Fruit fly (Drosophila melanogaster) whole organism, embryonic: ENCODE measurements around the gene CG7551.

Source experiments
- Abd-B ChIP-seq: fragments of 200-800 bp; sonication (Bioruptor generic); optimal IDR thresholded peaks from 2 replicates; lab custom pipeline; 2018; ENCODE audit warnings: missing biosample characterization, mild to moderate bottlenecking, missing genetic modification characterization, moderate library complexity
- Ada2b ChIP-seq: fragments of 200-800 bp; sonication (Bioruptor generic); IDR thresholded peaks from 2 replicates; pipeline ENCODE4 v1.3.6; 2022; ENCODE audit warnings: missing biosample characterization, missing genetic modification characterization
- CG10209 ChIP-seq: fragments of 200-800 bp; sonication (Bioruptor generic); optimal IDR thresholded peaks from 3 replicates; lab custom pipeline; 2017; ENCODE audit warnings: missing biosample characterization, mild to moderate bottlenecking, missing genetic modification characterization, missing genetic modification reagents
- CG10979 ChIP-seq: fragments of 200-800 bp; sonication (Bioruptor generic); optimal IDR thresholded peaks from 2 replicates; lab custom pipeline; 2018; ENCODE audit warnings: missing biosample characterization, mild to moderate bottlenecking, missing genetic modification characterization, moderate library complexity
- CG11398 ChIP-seq: fragments of 200-800 bp; sonication (Bioruptor generic); optimal IDR thresholded peaks from 2 replicates; lab custom pipeline; 2016; ENCODE audit warnings: missing biosample characterization, missing genetic modification characterization
- CG12155 ChIP-seq: fragments of 200-800 bp; sonication (Bioruptor generic); optimal IDR thresholded peaks from 3 replicates; lab custom pipeline; 2016; ENCODE audit warnings: missing biosample characterization, missing genetic modification characterization
- CG12744 ChIP-seq: fragments of 200-800 bp; sonication (Bioruptor generic); optimal IDR thresholded peaks from 2 replicates; lab custom pipeline; 2016; ENCODE audit warnings: missing biosample characterization, missing genetic modification characterization
- CG14050 ChIP-seq: fragments of 200-800 bp; sonication (Bioruptor generic); IDR thresholded peaks from 3 replicates; pipeline ENCODE4 v1.3.6; 2022; ENCODE audit warnings: missing biosample characterization, missing genetic modification characterization
- CG14441 ChIP-seq: fragments of 200-800 bp; sonication (Bioruptor generic); IDR thresholded peaks from 2 replicates; pipeline ENCODE4 v1.3.6; 2022; ENCODE audit warnings: missing biosample characterization, missing genetic modification characterization
- CG15011 ChIP-seq: fragments of 200-800 bp; sonication (Bioruptor generic); optimal IDR thresholded peaks from 3 replicates; lab custom pipeline; 2018; ENCODE audit warnings: missing biosample characterization, mild to moderate bottlenecking, missing genetic modification characterization
- CG15479 ChIP-seq: fragments of 200-800 bp; sonication (Bioruptor generic); optimal IDR thresholded peaks from 3 replicates; lab custom pipeline; 2019; ENCODE audit warnings: missing biosample characterization, mild to moderate bottlenecking, missing genetic modification characterization, moderate library complexity
- CG17829 ChIP-seq: fragments of 200-800 bp; optimal IDR thresholded peaks from 2 replicates; lab custom pipeline; 2019; ENCODE audit warnings: missing biosample characterization, mild to moderate bottlenecking, missing genetic modification characterization, moderate library complexity
- CG18262 ChIP-seq: fragments of 200-800 bp; optimal IDR thresholded peaks from 3 replicates; lab custom pipeline; 2019; ENCODE audit warnings: missing biosample characterization, mild to moderate bottlenecking, missing genetic modification characterization, moderate library complexity
- CG2678 ChIP-seq: fragments of 200-800 bp; sonication (Bioruptor generic); optimal IDR thresholded peaks from 3 replicates; lab custom pipeline; 2019; ENCODE audit warnings: missing biosample characterization, mild to moderate bottlenecking, missing genetic modification characterization, moderate library complexity
- CG2712 ChIP-seq: fragments of 200-800 bp; optimal IDR thresholded peaks from 3 replicates; lab custom pipeline; 2019; ENCODE audit warnings: missing biosample characterization, mild to moderate bottlenecking, missing genetic modification characterization, moderate library complexity
- CG31365 ChIP-seq: fragments of 200-800 bp; sonication (Bioruptor generic); optimal IDR thresholded peaks from 2 replicates; lab custom pipeline; 2018; ENCODE audit warnings: missing biosample characterization, mild to moderate bottlenecking, missing genetic modification characterization
- CG31441 ChIP-seq: fragments of 200-800 bp; sonication (Bioruptor generic); IDR thresholded peaks from 2 replicates; pipeline ENCODE4 v1.3.6; 2022; ENCODE audit warnings: missing biosample characterization, missing genetic modification characterization
- CG4617 ChIP-seq: fragments of 200-800 bp; sonication (Bioruptor generic); optimal IDR thresholded peaks from 3 replicates; lab custom pipeline; 2016; ENCODE audit warnings: missing biosample characterization, missing genetic modification characterization, borderline replicate concordance
- CG6272 ChIP-seq: fragments of 200-800 bp; sonication (Bioruptor generic); IDR thresholded peaks from 2 replicates; pipeline ENCODE4 v1.3.6; 2022; ENCODE audit warnings: missing biosample characterization, missing genetic modification characterization
- CG7271 ChIP-seq: fragments of 200-800 bp; sonication (Bioruptor generic); optimal IDR thresholded peaks from 2 replicates; lab custom pipeline; 2018; ENCODE audit warnings: missing biosample characterization, mild to moderate bottlenecking, missing genetic modification characterization, moderate library complexity
- CG7928 ChIP-seq: fragments of 200-800 bp; sonication (Bioruptor generic); optimal IDR thresholded peaks from 2 replicates; lab custom pipeline; 2017; ENCODE audit warnings: missing biosample characterization, mild to moderate bottlenecking, missing genetic modification characterization
- CG8281 ChIP-seq: fragments of 200-800 bp; sonication (Bioruptor generic); optimal IDR thresholded peaks from 2 replicates; lab custom pipeline; 2018; ENCODE audit warnings: missing biosample characterization, mild to moderate bottlenecking, missing genetic modification characterization, moderate library complexity
- Dbx ChIP-seq: fragments of 200-800 bp; sonication (Bioruptor generic); IDR thresholded peaks from 3 replicates; pipeline ENCODE4 v1.3.6; 2022; ENCODE audit warnings: missing biosample characterization, missing genetic modification characterization
- Jarid2 ChIP-seq: fragments of 200-800 bp; sonication (Bioruptor generic); optimal IDR thresholded peaks from 3 replicates; lab custom pipeline; 2017; ENCODE audit warnings: mild to moderate bottlenecking, missing biosample characterization, missing genetic modification reagents, missing genetic modification characterization
- Mes4 ChIP-seq: fragments of 200-800 bp; sonication (Bioruptor generic); optimal IDR thresholded peaks from 2 replicates; lab custom pipeline; 2016; ENCODE audit warnings: missing biosample characterization, missing genetic modification characterization
- Ssrp ChIP-seq: fragments of 200-800 bp; sonication (Bioruptor generic); optimal IDR thresholded peaks from 2 replicates; lab custom pipeline; 2018; ENCODE audit warnings: missing biosample characterization, mild to moderate bottlenecking, missing genetic modification characterization, moderate library complexity
- Trl ChIP-seq, 3 experiments: fragments of >200 bp in 2 of 3; fragments of 200-800 bp in 1 of 3; sonication (Bioruptor generic) in 1 of 3; optimal IDR thresholded peaks; 2 replicates in 1 of 3; 3 replicates in 2 of 3; lab custom pipeline; 2016 to 2017; ENCODE audit warnings: missing biosample characterization in 1 of 3, missing genetic modification characterization in 1 of 3
- Xbp1 ChIP-seq: fragments of 200-800 bp; sonication (Bioruptor generic); optimal IDR thresholded peaks from 3 replicates; lab custom pipeline; 2016; ENCODE audit warnings: missing biosample characterization, mild to moderate bottlenecking, missing genetic modification characterization
- ap ChIP-seq: fragments of 200-800 bp; sonication (Bioruptor generic); IDR thresholded peaks from 2 replicates; pipeline ENCODE4 v1.3.6; 2022; ENCODE audit warnings: missing biosample characterization, missing genetic modification characterization
- bsh ChIP-seq, 2 experiments: fragments of 200-800 bp; sonication (Bioruptor generic); optimal IDR thresholded peaks; 2 replicates each; lab custom pipeline; 2017 to 2018; ENCODE audit warnings: mild to moderate bottlenecking in 2 of 2, missing biosample characterization in 2 of 2, missing genetic modification characterization in 2 of 2, moderate library complexity in 1 of 2
- cg ChIP-seq: fragments of 200-800 bp; sonication (Bioruptor generic); optimal IDR thresholded peaks from 3 replicates; lab custom pipeline; 2019; ENCODE audit warnings: missing biosample characterization, mild to moderate bottlenecking, missing genetic modification characterization, moderate library complexity
- crp ChIP-seq, 2 experiments: fragments of 200-800 bp; sonication (Bioruptor generic); optimal IDR thresholded peaks; 2 replicates in 1 of 2; 3 replicates in 1 of 2; lab custom pipeline; 2017; ENCODE audit warnings: missing biosample characterization in 2 of 2, missing genetic modification characterization in 2 of 2, mild to moderate bottlenecking in 1 of 2, moderate library complexity in 1 of 2
- dmrt11E ChIP-seq: fragments of 200-800 bp; sonication (Bioruptor generic); optimal IDR thresholded peaks from 3 replicates; lab custom pipeline; 2018; ENCODE audit warnings: missing biosample characterization, mild to moderate bottlenecking, missing genetic modification characterization, moderate library complexity
- dmrt99B ChIP-seq: fragments of 200-800 bp; sonication (Bioruptor generic); optimal IDR thresholded peaks from 2 replicates; lab custom pipeline; 2018; ENCODE audit warnings: missing biosample characterization, mild to moderate bottlenecking, missing genetic modification characterization, moderate library complexity
- esg ChIP-seq: fragments of 200-800 bp; sonication (Bioruptor generic); conservative IDR thresholded peaks from 2 replicates; pipeline ENCODE4 v1.3.6; 2022; ENCODE audit warnings: missing biosample characterization, missing genetic modification characterization
- eve ChIP-seq, 2 experiments: fragments of >200 bp; optimal IDR thresholded peaks; 2 replicates each; lab custom pipeline; 2017; ENCODE audit warnings: missing biosample characterization in 2 of 2, missing genetic modification characterization in 2 of 2
- fd102C ChIP-seq: fragments of 200-800 bp; sonication (Bioruptor generic); optimal IDR thresholded peaks from 2 replicates; lab custom pipeline; 2018; ENCODE audit warnings: missing biosample characterization, mild to moderate bottlenecking, missing genetic modification characterization, moderate library complexity
- hb ChIP-seq: fragments of 200-800 bp; sonication (Bioruptor generic); IDR thresholded peaks from 3 replicates; pipeline ENCODE4 v1.3.6; 2022; ENCODE audit warnings: missing biosample characterization, missing genetic modification characterization; ENCODE audit not compliant: partially characterized antibody
- lbe ChIP-seq: fragments of 200-800 bp; sonication (Bioruptor generic); optimal IDR thresholded peaks from 2 replicates; lab custom pipeline; 2016; ENCODE audit warnings: missing biosample characterization, mild to moderate bottlenecking, missing genetic modification characterization
- lov ChIP-seq, 2 experiments: fragments of 200-800 bp in 1 of 2; fragments of >200 bp in 1 of 2; sonication (Bioruptor generic) in 1 of 2; IDR thresholded peaks in 1 of 2; optimal IDR thresholded peaks in 1 of 2; 2 replicates in 1 of 2; 3 replicates in 1 of 2; pipeline versions ENCODE4 v1.3.6 to Lab custom; 2017 to 2022; ENCODE audit warnings: missing biosample characterization in 1 of 2, missing genetic modification characterization in 1 of 2
- mirr ChIP-seq: fragments of 200-800 bp; sonication (Bioruptor generic); optimal IDR thresholded peaks from 3 replicates; lab custom pipeline; 2018; ENCODE audit warnings: missing biosample characterization, mild to moderate bottlenecking, missing genetic modification characterization
- pita ChIP-seq: fragments of 200-800 bp; sonication (Bioruptor generic); optimal IDR thresholded peaks from 2 replicates; lab custom pipeline; 2017; ENCODE audit warnings: missing biosample characterization, mild to moderate bottlenecking, missing genetic modification characterization
- prd ChIP-seq, 3 experiments: fragments of >200 bp in 2 of 3; fragments of 200-800 bp in 1 of 3; sonication (Bioruptor generic) in 1 of 3; optimal IDR thresholded peaks in 2 of 3; IDR thresholded peaks in 1 of 3; 2 replicates in 2 of 3; 3 replicates in 1 of 3; pipeline versions ENCODE4 v1.3.6 to Lab custom; 2017 to 2022; ENCODE audit warnings: missing biosample characterization in 1 of 3, missing genetic modification characterization in 1 of 3
- ranshi ChIP-seq: fragments of 200-800 bp; sonication (Bioruptor generic); IDR thresholded peaks from 2 replicates; pipeline ENCODE4 v1.3.6; 2022; ENCODE audit warnings: missing biosample characterization, missing genetic modification characterization
- tgo ChIP-seq: fragments of 200-800 bp; sonication (Bioruptor generic); IDR thresholded peaks from 3 replicates; pipeline ENCODE4 v1.3.6; 2022; ENCODE audit warnings: missing biosample characterization, missing genetic modification characterization

CG7551 gene

DNA sequence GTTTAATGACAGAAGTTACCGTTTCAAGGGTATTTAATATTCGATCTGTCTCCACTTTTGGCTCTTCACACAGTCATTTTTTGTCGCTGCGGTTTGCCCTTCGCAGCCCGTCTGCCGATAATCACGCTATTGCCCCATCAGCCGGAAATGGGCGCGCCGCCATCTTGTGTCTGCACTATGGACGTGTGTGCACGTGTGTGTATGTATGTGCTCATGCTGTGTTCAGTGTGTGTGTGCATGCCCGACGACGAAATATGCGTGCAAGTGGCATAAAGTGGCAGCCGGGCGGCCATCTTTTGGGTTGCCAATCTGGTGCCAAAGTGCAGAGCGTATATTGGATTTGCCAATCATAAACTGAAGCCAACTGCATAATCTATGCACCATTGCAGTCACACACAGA lies 3.8 kb upstream of the CG7551 start (continued):
- TF ChIP-seq lov (optimal IDR thresholded peaks at IDR 0.05; lab: Kevin White, UChicago) (no peak), lov (GFP tag; IDR thresholded peaks at IDR 0.05; lab: Robert Waterston, UW) (0 out of 3 replicates have a peak, but pooled peaks have one; percentile 19), CG14050 (GFP tag; lab: Robert Waterston, UW) (no peak), cg (GFP tag; lab: Kevin White, UChicago) (peak; percentile 2), CG6272 (GFP tag; lab: Robert Waterston, UW) (0 out of 2 replicates have a peak, but pooled peaks have one; percentile 16), prd (optimal IDR thresholded peaks at IDR 0.05; lab: Kevin White, UChicago) (no peak), prd (GFP tag; IDR thresholded peaks at IDR 0.05; lab: Robert Waterston, UW) (peak; percentile 18; the same call in 1 of the 3 replicates), bsh (GFP tag; optimal IDR thresholded peaks at IDR 0.05; lab: Kevin White, UChicago) (no peak)

DNA sequence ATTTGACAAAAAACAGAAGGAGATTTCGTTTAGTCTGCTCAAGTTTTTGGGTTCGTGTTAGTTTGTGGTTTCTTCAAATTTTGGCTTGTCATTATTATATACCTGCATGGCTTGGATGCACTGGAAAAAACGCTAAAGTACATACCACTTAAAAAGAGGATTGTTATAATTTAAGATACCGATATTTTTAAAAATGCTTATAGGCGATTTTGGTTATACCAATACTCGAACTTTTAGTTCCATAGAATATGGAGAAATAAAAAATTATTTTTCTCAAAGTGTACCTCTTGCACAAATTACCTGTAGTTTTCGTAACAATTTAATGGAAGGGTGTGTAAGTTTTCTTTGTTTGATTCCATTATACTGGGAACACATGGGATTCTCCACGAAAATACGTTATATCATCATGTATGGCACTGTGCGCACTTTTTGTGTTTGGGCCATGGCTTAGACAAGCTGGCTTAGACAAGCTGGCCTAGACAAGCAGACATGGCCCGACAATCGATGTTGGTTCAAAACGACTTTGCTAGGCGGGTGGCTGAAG lies 7.2 kb downstream of the CG7551 start, which contains the start of gene Fum3:
Fum3 (minus strand) TSS at position 494 of the 544 bp plus-strand sequence.
- TF ChIP-seq CG2678: peak; percentile 21
- no peak for TF ChIP-seq mirr (GFP tag; lab: Kevin White, UChicago)
- no peak for TF ChIP-seq CG12744 (GFP tag; lab: Kevin White, UChicago)
- TF ChIP-seq lbe (GFP tag; lab: Kevin White, UChicago): no peak
- no peak for TF ChIP-seq CG15011
- peak; percentile 19; the same call in 1 of the 2 replicates for TF ChIP-seq ranshi
- no peak for TF ChIP-seq CG31441 (GFP tag; lab: Robert Waterston, UW)
- TF ChIP-seq CG17829 (tag; lab: Kevin White, UChicago): peak; percentile 18
- no peak for TF ChIP-seq CG8281 (tag; lab: Kevin White, UChicago)
- TF ChIP-seq Jarid2 (GFP tag; lab: Kevin White, UChicago): no peak
- TF ChIP-seq dmrt99B (tag; lab: Kevin White, UChicago): peak; percentile 15
- TF ChIP-seq CG2712 (tag; lab: Kevin White, UChicago): peak; percentile 43
- no peak for TF ChIP-seq Abd-B
- TF ChIP-seq CG14441: peak; percentile 13; the same call in 1 of the 2 replicates
- no peak for TF ChIP-seq crp (GFP tag; optimal IDR thresholded peaks at IDR 0.05; lab: Kevin White, UChicago)
- peak in 1 of 2 experiments; percentile 12 for TF ChIP-seq bsh (GFP tag; optimal IDR thresholded peaks at IDR 0.05; lab: Kevin White, UChicago)
- TF ChIP-seq Xbp1: no peak
- no peak for TF ChIP-seq Ssrp (tag; lab: Kevin White, UChicago)
- TF ChIP-seq Mes4 (GFP tag; lab: Kevin White, UChicago): no peak
- TF ChIP-seq CG4617: no peak
- peak; percentile 29 for TF ChIP-seq dmrt11E (tag; lab: Kevin White, UChicago)
- no peak for TF ChIP-seq CG7928 (GFP tag; lab: Kevin White, UChicago)
- peak; percentile 59 for TF ChIP-seq CG7271 (tag; lab: Kevin White, UChicago)
- peak; percentile 37; the same call in 1 of the 2 replicates for TF ChIP-seq Ada2b (GFP tag; lab: Robert Waterston, UW)
- TF ChIP-seq CG10979 (tag; lab: Kevin White, UChicago): peak; percentile 24
- no peak for TF ChIP-seq pita (GFP tag; lab: Kevin White, UChicago)
- TF ChIP-seq CG31365 (tag; lab: Kevin White, UChicago): no peak
- TF ChIP-seq CG10209: no peak
- 0 out of 2 replicates have a peak, but pooled peaks have one; percentile 25 for TF ChIP-seq esg (GFP tag; lab: Robert Waterston, UW)
- no peak for TF ChIP-seq Trl (optimal IDR thresholded peaks at IDR 0.05; lab: Kevin White, UChicago)
- TF ChIP-seq Trl (GFP tag; optimal IDR thresholded peaks at IDR 0.05; lab: Kevin White, UChicago): no peak
- no peak for TF ChIP-seq CG11398
- TF ChIP-seq Dbx (GFP tag; lab: Robert Waterston, UW): 0 out of 3 replicates have a peak, but pooled peaks have one; percentile 24
- no peak for TF ChIP-seq hb (GFP tag; lab: Robert Waterston, UW)
- no peak for TF ChIP-seq CG15479 (GFP tag; lab: Kevin White, UChicago)
- TF ChIP-seq CG18262 (tag; lab: Kevin White, UChicago): peak; percentile 31
- 0 out of 2 replicates have a peak, but pooled peaks have one; percentile 19 for TF ChIP-seq ap
- no peak for TF ChIP-seq tgo (GFP tag; lab: Robert Waterston, UW)
- no peak for TF ChIP-seq fd102C (GFP tag; lab: Kevin White, UChicago)
- no peak for TF ChIP-seq eve (GFP tag; optimal IDR thresholded peaks at IDR 0.05; lab: Kevin White, UChicago)
- TF ChIP-seq CG12155 (GFP tag; lab: Kevin White, UChicago): no peak
